Worm (Caenorhabditis elegans) whole organism, young adult: ENCODE results near the gene ocr-3.

Source experiments
- F33H1.4 ChIP-seq: fragments of 200-800 bp; sonication (Bioruptor generic); IDR thresholded peaks from 2 replicates; pipeline ENCODE4 v1.3.6; 2022; ENCODE audit warnings: missing genetic modification reagents, missing genetic modification characterization, missing compliant biosample characterization
- chd-7 ChIP-seq: sonication (generic microtip); optimal IDR thresholded peaks from 2 replicates; lab custom pipeline; 2016; ENCODE audit warnings: mild to moderate bottlenecking, missing genetic modification characterization, moderate library complexity, missing compliant biosample characterization
- egl-44 ChIP-seq: fragments of 200-800 bp; sonication (Bioruptor generic); IDR thresholded peaks from 2 replicates; pipeline ENCODE4 v1.3.6; 2022; ENCODE audit warnings: missing genetic modification reagents, missing genetic modification characterization, missing compliant biosample characterization
- madf-8 ChIP-seq: fragments of 200-800 bp; sonication (Bioruptor generic); conservative IDR thresholded peaks from 2 replicates; pipeline ENCODE4 v1.3.6; 2022; ENCODE audit warnings: missing genetic modification reagents, missing genetic modification characterization, missing compliant biosample characterization
- mel-28 ChIP-seq: sonication (generic microtip); optimal IDR thresholded peaks from 2 replicates; lab custom pipeline; 2016; ENCODE audit warnings: borderline replicate concordance, mild to moderate bottlenecking, missing genetic modification characterization, missing compliant biosample characterization
- nfyb-1 ChIP-seq: fragments of 200-800 bp; sonication (Bioruptor generic); IDR thresholded peaks from 2 replicates; pipeline ENCODE4 v1.3.6; 2022; ENCODE audit warnings: missing genetic modification reagents, missing genetic modification characterization, missing compliant biosample characterization
- repo-1 ChIP-seq: sonication (generic microtip); optimal IDR thresholded peaks from 2 replicates; lab custom pipeline; 2017; ENCODE audit warnings: mild to moderate bottlenecking, missing genetic modification characterization, missing compliant biosample characterization
- snpc-1.3 ChIP-seq: sonication (generic microtip); optimal IDR thresholded peaks from 2 replicates; lab custom pipeline; 2017; ENCODE audit warnings: missing genetic modification characterization, mild to moderate bottlenecking, missing compliant biosample characterization, antibody characterized with exemption, moderate library complexity, missing genotype, missing genetic modification reagents; ENCODE audit not compliant: insufficient read depth
- ztf-25 ChIP-seq: fragments of 200-800 bp; sonication (Bioruptor generic); IDR thresholded peaks from 2 replicates; pipeline ENCODE4 v1.3.6; 2022; ENCODE audit warnings: missing genetic modification reagents, missing genetic modification characterization, missing compliant biosample characterization
- ztf-3 ChIP-seq: fragments of 200-800 bp; sonication (Bioruptor generic); optimal IDR thresholded peaks from 2 replicates; lab custom pipeline; 2018; ENCODE audit warnings: mild to moderate bottlenecking, missing genetic modification characterization, missing compliant biosample characterization
- ztf-6 ChIP-seq: fragments of 200-800 bp; sonication (Bioruptor generic); IDR thresholded peaks from 2 replicates; pipeline ENCODE4 v1.3.6; 2022; ENCODE audit warnings: missing genetic modification reagents, missing genetic modification characterization, missing compliant biosample characterization

DNA sequence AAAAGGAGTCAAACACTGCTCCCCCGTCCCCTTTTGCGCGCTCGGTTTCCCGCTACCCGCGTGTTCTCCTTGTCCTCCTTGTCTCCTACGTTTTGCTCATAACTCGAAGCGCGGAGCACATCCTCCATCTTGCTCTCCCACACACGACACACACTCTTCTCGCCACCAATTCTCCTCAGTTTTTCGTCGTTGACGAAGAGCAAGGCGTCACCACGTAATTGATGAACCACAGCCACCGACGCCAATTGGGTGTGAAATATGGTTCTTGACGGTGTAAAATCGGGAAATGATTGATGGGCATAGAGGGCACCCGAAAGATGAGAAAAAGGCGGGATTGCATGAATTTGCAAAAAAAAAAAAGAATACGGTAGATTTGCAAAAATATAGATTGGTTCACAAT lies 19.7 kb upstream of the ocr-3 start:
- TF ChIP-seq F33H1.4 (GFP tag; lab: Robert Waterston, UW) (no peak), ztf-3 (GFP tag; lab: Kevin White, UChicago) (no peak), egl-44 (GFP tag; lab: Robert Waterston, UW) (no peak), chd-7 (tag; lab: Kevin White, UChicago) (no peak), madf-8 (GFP tag; lab: Robert Waterston, UW) (no peak), mel-28 (tag; lab: Kevin White, UChicago) (no peak), ztf-6 (no peak), ztf-25 (no peak), repo-1 (tag; lab: Kevin White, UChicago) (no peak), nfyb-1 (GFP tag; lab: Robert Waterston, UW) (no peak), snpc-1.3 (tag; lab: Kevin White, UChicago) (no peak)
